Fruit fly (Drosophila melanogaster): ENCODE results near the gene Dus4.

Dus4 gene

DNA sequence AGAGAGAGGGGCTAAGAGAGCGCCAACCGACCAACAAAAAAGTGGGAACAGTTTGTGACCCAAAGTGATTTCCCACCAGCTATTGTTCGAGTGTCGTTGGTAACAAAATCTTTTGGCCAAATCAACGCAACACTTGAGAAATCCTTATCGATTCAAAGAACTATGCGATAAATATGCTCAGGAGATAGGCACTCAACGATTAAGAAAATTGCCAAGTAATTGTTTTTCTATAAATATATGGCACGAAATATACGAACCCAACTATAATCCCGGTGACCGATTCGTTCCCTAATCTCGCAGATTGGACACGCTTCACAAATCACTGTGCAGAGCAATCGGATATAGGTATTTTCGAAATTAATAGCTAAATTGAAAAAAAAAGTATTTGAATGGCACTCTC is 48.0 kb downstream of the Dus4 start:
- TF ChIP-seq phol (tag; optimal IDR thresholded peaks at IDR 0.05) (no peak), chm (GFP tag; IDR thresholded peaks at IDR 0.05) (no peak), grn (GFP tag; optimal IDR thresholded peaks at IDR 0.05) (peak; percentile 42), vvl (GFP tag; IDR thresholded peaks at IDR 0.05) (no peak), Sox102F (GFP tag; optimal IDR thresholded peaks at IDR 0.05) (no peak), CG14050 (GFP tag; IDR thresholded peaks at IDR 0.05) (no peak), sd (tag; optimal IDR thresholded peaks at IDR 0.05) (peak; percentile 29), hth (optimal IDR thresholded peaks at IDR 0.05) (no peak), CG3163 (GFP tag; optimal IDR thresholded peaks at IDR 0.05) (peak; percentile 46), CG6689 (GFP tag; IDR thresholded peaks at IDR 0.05) (no peak), CG34376 (GFP tag; optimal IDR thresholded peaks at IDR 0.05) (peak; percentile 31), CG7372 (GFP tag; IDR thresholded peaks at IDR 0.05) (no peak), CG4404 (GFP tag; IDR thresholded peaks at IDR 0.05) (no peak), Trl (optimal IDR thresholded peaks at IDR 0.05) (peak in 1 of 2 experiments; percentile 18), Trl (GFP tag; optimal IDR thresholded peaks at IDR 0.05) (no peak), croc (GFP tag; conservative IDR thresholded peaks at IDR 0.05) (no peak), CG10267 (tag; optimal IDR thresholded peaks at IDR 0.05) (no peak), CG4282 (GFP tag; optimal IDR thresholded peaks at IDR 0.05) (no peak), CG17612 (GFP tag; IDR thresholded peaks at IDR 0.05) (no peak), exex (tag; optimal IDR thresholded peaks at IDR 0.05) (peak; percentile 97), Spps (tag; optimal IDR thresholded peaks at IDR 0.05) (no peak), Ada2b (GFP tag; IDR thresholded peaks at IDR 0.05) (no peak), schlank (tag; optimal IDR thresholded peaks at IDR 0.05) (no peak), CG12299 (tag; optimal IDR thresholded peaks at IDR 0.05) (no peak), kni (GFP tag; optimal IDR thresholded peaks at IDR 0.05) (no peak), Side (GFP tag; optimal IDR thresholded peaks at IDR 0.05) (no peak)

DNA sequence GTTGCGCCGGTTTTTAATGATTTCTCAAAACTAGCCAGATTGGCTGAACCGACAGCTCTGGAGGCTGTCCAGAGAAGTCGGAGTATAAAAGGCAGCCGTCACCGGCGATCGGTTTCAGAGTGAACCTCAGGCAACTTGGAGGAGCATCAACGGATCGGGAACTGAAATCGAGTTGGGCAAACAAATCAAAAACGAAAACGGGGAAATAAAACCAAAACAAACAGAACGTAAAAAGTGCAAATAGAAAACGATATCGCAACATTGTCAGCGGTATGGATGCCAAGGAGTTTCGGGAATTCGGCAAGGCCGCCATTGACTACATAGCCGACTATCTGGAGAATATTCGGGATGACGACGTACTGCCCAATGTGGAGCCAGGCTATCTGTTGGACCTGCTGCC is 48.6 kb downstream of the Dus4 start:
- 0 out of 3 replicates have a peak, but pooled peaks have one; percentile 13 for TF ChIP-seq ken (GFP tag; IDR thresholded peaks at IDR 0.05)
- no peak for TF ChIP-seq fd96Cb (tag; optimal IDR thresholded peaks at IDR 0.05)
- TF ChIP-seq row (GFP tag; IDR thresholded peaks at IDR 0.05) = peak; percentile 11; the same call in 1 of the 3 replicates
- peak; percentile 75 for TF ChIP-seq Sry-β (GFP tag; optimal IDR thresholded peaks at IDR 0.05)
- TF ChIP-seq BEAF-32 (GFP tag; optimal IDR thresholded peaks at IDR 0.05) = no peak

DNA sequence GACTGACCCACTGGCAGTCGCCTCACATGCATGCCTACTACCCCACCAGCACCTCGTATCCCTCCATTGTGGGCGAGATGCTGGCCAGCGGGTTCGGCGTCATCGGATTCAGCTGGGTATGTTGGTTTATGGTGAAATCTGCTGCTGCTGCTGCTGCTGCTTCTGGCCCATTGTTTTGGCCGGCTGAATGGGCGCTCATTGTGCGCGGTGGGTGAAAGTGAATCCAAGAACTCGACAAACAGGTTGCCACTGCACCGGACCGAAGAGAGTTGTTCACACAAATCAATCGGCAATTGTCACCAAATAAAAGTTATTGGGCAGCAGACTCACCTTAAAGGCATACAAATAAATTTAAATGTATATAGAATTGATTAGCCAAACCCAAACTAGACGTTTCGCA is 49.1 kb downstream of the Dus4 start:
- TF ChIP-seq Lim3 (GFP tag; IDR thresholded peaks at IDR 0.05) (0 out of 2 replicates have a peak, but pooled peaks have one; percentile 3), Blimp-1 (GFP tag; optimal IDR thresholded peaks at IDR 0.05) (peak; percentile 88), CG13296 (GFP tag; optimal IDR thresholded peaks at IDR 0.05) (no peak)

Data from whole organism, embryonic.